Worm (Caenorhabditis elegans) whole organism, late embryonic: Measurements from ENCODE around the gene nhr-178.

Source experiments
- C08G9.2 ChIP-seq: sonication (generic microtip); optimal IDR thresholded peaks from 2 replicates; lab custom pipeline; 2016; ENCODE audit warnings: mild to moderate bottlenecking, missing genetic modification characterization, moderate library complexity, missing compliant biosample characterization
- C38D4.7 ChIP-seq: fragments of 200-800 bp; sonication (Bioruptor generic); optimal IDR thresholded peaks from 2 replicates; lab custom pipeline; 2018; ENCODE audit warnings: mild to moderate bottlenecking, missing genetic modification characterization, moderate library complexity, missing compliant biosample characterization
- F13H6.1 ChIP-seq: sonication (generic microtip); optimal IDR thresholded peaks from 2 replicates; lab custom pipeline; 2016; ENCODE audit warnings: missing genetic modification characterization, missing compliant biosample characterization
- K09A11.1 ChIP-seq: sonication (generic microtip); optimal IDR thresholded peaks from 2 replicates; lab custom pipeline; 2017; ENCODE audit warnings: antibody characterized with exemption, mild to moderate bottlenecking, missing genetic modification characterization, missing compliant biosample characterization; ENCODE audit not compliant: insufficient read depth
- Y22D7AL.16 ChIP-seq: sonication (generic microtip); optimal IDR thresholded peaks from 2 replicates; lab custom pipeline; 2016; ENCODE audit warnings: missing genetic modification characterization, missing compliant biosample characterization
- ama-1 ChIP-seq: fragments of 150-350 bp; optimal IDR thresholded peaks from 2 replicates; lab custom pipeline; 2014
- ceh-14 ChIP-seq: sonication (generic microtip); optimal IDR thresholded peaks from 2 replicates; lab custom pipeline; 2016; ENCODE audit warnings: missing genotype, missing genetic modification characterization, missing compliant biosample characterization
- ceh-18 ChIP-seq: sonication (generic microtip); optimal IDR thresholded peaks from 2 replicates; lab custom pipeline; 2016; ENCODE audit warnings: missing genetic modification characterization, missing compliant biosample characterization
- ceh-2 ChIP-seq: sonication (generic microtip); optimal IDR thresholded peaks from 2 replicates; lab custom pipeline; 2016; ENCODE audit warnings: missing genotype, missing genetic modification characterization, missing compliant biosample characterization
- ceh-22 ChIP-seq: sonication (generic microtip); optimal IDR thresholded peaks from 2 replicates; lab custom pipeline; 2017; ENCODE audit warnings: missing biosample characterization, missing genetic modification characterization
- ceh-24 ChIP-seq: sonication (generic microtip); optimal IDR thresholded peaks from 2 replicates; lab custom pipeline; 2016; ENCODE audit warnings: mild to moderate bottlenecking, missing genetic modification characterization, missing compliant biosample characterization
- ceh-30 ChIP-seq: fragments of 150-350 bp; optimal IDR thresholded peaks from 2 replicates; lab custom pipeline; 2014; ENCODE audit warnings: missing biosample characterization, missing genetic modification characterization
- ceh-48 ChIP-seq: sonication (generic microtip); optimal IDR thresholded peaks from 2 replicates; lab custom pipeline; 2016; ENCODE audit warnings: missing genetic modification characterization, inconsistent platforms, missing compliant biosample characterization
- ceh-6 ChIP-seq: fragments of 200-800 bp; sonication (Bioruptor generic); optimal IDR thresholded peaks from 2 replicates; lab custom pipeline; 2018; ENCODE audit warnings: mild to moderate bottlenecking, missing genetic modification characterization, missing compliant biosample characterization
- dmd-4 ChIP-seq: sonication (generic microtip); optimal IDR thresholded peaks from 2 replicates; lab custom pipeline; 2016; ENCODE audit warnings: borderline replicate concordance, missing genetic modification characterization, missing compliant biosample characterization
- elt-4 ChIP-seq: sonication (generic microtip); optimal IDR thresholded peaks from 2 replicates; lab custom pipeline; 2016; ENCODE audit warnings: missing genetic modification characterization, missing compliant biosample characterization
- ets-4 ChIP-seq: sonication (generic microtip); optimal IDR thresholded peaks from 2 replicates; lab custom pipeline; 2016; ENCODE audit warnings: missing genetic modification characterization, missing compliant biosample characterization
- eyg-1 ChIP-seq: sonication (generic microtip); optimal IDR thresholded peaks from 2 replicates; lab custom pipeline; 2016; ENCODE audit warnings: missing genotype, missing genetic modification characterization, missing compliant biosample characterization
- fkh-10 ChIP-seq: fragments of 150-350 bp; optimal IDR thresholded peaks from 2 replicates; lab custom pipeline; 2014; ENCODE audit warnings: missing biosample characterization, missing genetic modification reagents, missing genetic modification characterization
- gmeb-2 ChIP-seq: sonication (generic microtip); optimal IDR thresholded peaks from 2 replicates; lab custom pipeline; 2016; ENCODE audit warnings: missing genetic modification characterization, inconsistent platforms, missing compliant biosample characterization
- hlh-13 ChIP-seq: fragments of 200-800 bp; sonication (Bioruptor generic); optimal IDR thresholded peaks from 2 replicates; lab custom pipeline; 2018; ENCODE audit warnings: mild to moderate bottlenecking, missing genetic modification characterization, missing compliant biosample characterization
- hlh-6 ChIP-seq: sonication (generic microtip); optimal IDR thresholded peaks from 2 replicates; lab custom pipeline; 2016; ENCODE audit warnings: missing genotype, missing genetic modification characterization, missing compliant biosample characterization
- lin-11 ChIP-seq: fragments of 200-800 bp; sonication (Bioruptor generic); optimal IDR thresholded peaks from 2 replicates; lab custom pipeline; 2018; ENCODE audit warnings: mild to moderate bottlenecking, missing genetic modification characterization, missing compliant biosample characterization
- mec-3 ChIP-seq: sonication (generic microtip); optimal IDR thresholded peaks from 2 replicates; lab custom pipeline; 2016; ENCODE audit warnings: borderline replicate concordance, missing genetic modification characterization, missing compliant biosample characterization
- nhr-11 ChIP-seq: fragments of 150-350 bp; optimal IDR thresholded peaks from 2 replicates; lab custom pipeline; 2014; ENCODE audit warnings: missing biosample characterization, missing genetic modification characterization
- npax-4 ChIP-seq: sonication (generic microtip); optimal IDR thresholded peaks from 2 replicates; lab custom pipeline; 2016; ENCODE audit warnings: missing genetic modification characterization, missing compliant biosample characterization
- odd-2 ChIP-seq: sonication (generic microtip); optimal IDR thresholded peaks from 2 replicates; lab custom pipeline; 2017; ENCODE audit warnings: antibody characterized with exemption, mild to moderate bottlenecking, missing genetic modification characterization, missing compliant biosample characterization
- pag-3 ChIP-seq: sonication (generic microtip); optimal IDR thresholded peaks from 2 replicates; lab custom pipeline; 2016; ENCODE audit warnings: missing compliant biosample characterization, missing genetic modification characterization, borderline replicate concordance
- pax-1 ChIP-seq: fragments of 150-350 bp; optimal IDR thresholded peaks from 2 replicates; lab custom pipeline; 2014; ENCODE audit warnings: missing biosample characterization, missing genetic modification characterization
- pha-2 ChIP-seq: sonication (generic microtip); optimal IDR thresholded peaks from 2 replicates; lab custom pipeline; 2017; ENCODE audit warnings: mild to moderate bottlenecking, missing genetic modification characterization, missing compliant biosample characterization
- pqm-1 ChIP-seq: sonication (generic microtip); optimal IDR thresholded peaks from 2 replicates; lab custom pipeline; 2016; ENCODE audit warnings: missing genetic modification characterization, missing compliant biosample characterization
- pros-1 ChIP-seq: fragments of 150-350 bp; optimal IDR thresholded peaks from 2 replicates; lab custom pipeline; 2014; ENCODE audit warnings: missing biosample characterization, missing genetic modification reagents, missing genetic modification characterization
- ref-2 ChIP-seq: sonication (generic microtip); optimal IDR thresholded peaks from 2 replicates; lab custom pipeline; 2016; ENCODE audit warnings: missing genetic modification characterization, missing compliant biosample characterization
- rnt-1 ChIP-seq: sonication (generic microtip); optimal IDR thresholded peaks from 2 replicates; lab custom pipeline; 2016; ENCODE audit warnings: missing genetic modification characterization, missing compliant biosample characterization
- sox-2 ChIP-seq: fragments of 200-800 bp; sonication (Bioruptor generic); IDR thresholded peaks from 2 replicates; pipeline ENCODE4 v1.3.6; 2022; ENCODE audit warnings: missing genetic modification reagents, missing genetic modification characterization, missing compliant biosample characterization
- sox-4 ChIP-seq: sonication (generic microtip); optimal IDR thresholded peaks from 2 replicates; lab custom pipeline; 2017; ENCODE audit warnings: mild to moderate bottlenecking, missing genetic modification characterization, inconsistent platforms, missing compliant biosample characterization
- tbx-7 ChIP-seq: sonication (generic microtip); optimal IDR thresholded peaks from 2 replicates; lab custom pipeline; 2016; ENCODE audit warnings: missing genotype, missing genetic modification characterization, missing compliant biosample characterization
- ttx-3 ChIP-seq: sonication (generic microtip); optimal IDR thresholded peaks from 2 replicates; lab custom pipeline; 2016; ENCODE audit warnings: missing genetic modification reagents, missing genetic modification characterization, missing compliant biosample characterization
- unc-3 ChIP-seq, 2 experiments: fragments of 200-800 bp in 1 of 2; sonication (Bioruptor generic) in 1 of 2; sonication (generic microtip) in 1 of 2; conservative IDR thresholded peaks in 1 of 2; optimal IDR thresholded peaks in 1 of 2; 2 replicates each; pipeline versions ENCODE4 v1.3.6 to Lab custom; 2016 to 2022; ENCODE audit warnings: missing compliant biosample characterization in 2 of 2, missing genetic modification characterization in 2 of 2, missing genetic modification reagents in 1 of 2
- unc-42 ChIP-seq: sonication (generic microtip); optimal IDR thresholded peaks from 2 replicates; lab custom pipeline; 2016; ENCODE audit warnings: missing genotype, missing genetic modification characterization, missing compliant biosample characterization

The nhr-178 gene

DNA sequence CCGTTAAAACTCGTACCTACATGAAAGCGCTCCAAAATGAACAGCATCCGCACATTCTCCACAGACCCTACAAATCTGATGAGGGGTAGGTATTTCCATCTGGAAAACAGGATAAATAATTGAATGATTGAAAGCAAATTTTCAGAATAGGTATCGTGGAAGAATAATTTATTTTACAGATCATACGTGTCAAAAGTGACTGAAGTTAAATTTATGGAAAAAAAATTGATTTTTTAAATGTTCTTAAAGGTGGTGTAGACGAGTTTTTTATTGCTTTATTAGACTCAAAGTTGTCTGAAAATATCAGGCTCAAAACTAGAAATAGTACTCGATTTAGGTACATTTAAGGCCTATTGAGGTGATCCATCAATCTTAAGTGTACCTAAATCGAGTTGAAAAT is 19.0 kb upstream of the nhr-178 start, which contains the start of gene nhr-237:
TSS of gene nhr-237 (minus strand) at position 101 of the 400 bp plus-strand sequence.
- TF ChIP-seq gmeb-2 (tag; lab: Kevin White, UChicago): no peak
- no peak for TF ChIP-seq ref-2 (tag; lab: Kevin White, UChicago)
- no peak for TF ChIP-seq C08G9.2 (tag; lab: Kevin White, UChicago)
- TF ChIP-seq K09A11.1 (tag; lab: Kevin White, UChicago): no peak
- no peak for TF ChIP-seq odd-2
- TF ChIP-seq dmd-4 (tag; lab: Kevin White, UChicago): no peak
- TF ChIP-seq ceh-6 (GFP tag; lab: Kevin White, UChicago): no peak
- TF ChIP-seq sox-4 (tag; lab: Kevin White, UChicago): no peak
- no peak for TF ChIP-seq lin-11
- no peak for TF ChIP-seq Y22D7AL.16 (tag; lab: Kevin White, UChicago)
- TF ChIP-seq ama-1 (lab: Kevin White, UChicago): no peak
- no peak for TF ChIP-seq mec-3 (tag; lab: Kevin White, UChicago)
- no peak for TF ChIP-seq pros-1 (tag; lab: Kevin White, UChicago)
- TF ChIP-seq tbx-7 (tag; lab: Kevin White, UChicago): no peak
- no peak for TF ChIP-seq ceh-48 (tag; lab: Kevin White, UChicago)
- no peak for TF ChIP-seq hlh-13 (GFP tag; lab: Kevin White, UChicago)
- no peak for TF ChIP-seq F13H6.1 (tag; lab: Kevin White, UChicago)
- no peak for TF ChIP-seq pha-2 (tag; lab: Kevin White, UChicago)

DNA sequence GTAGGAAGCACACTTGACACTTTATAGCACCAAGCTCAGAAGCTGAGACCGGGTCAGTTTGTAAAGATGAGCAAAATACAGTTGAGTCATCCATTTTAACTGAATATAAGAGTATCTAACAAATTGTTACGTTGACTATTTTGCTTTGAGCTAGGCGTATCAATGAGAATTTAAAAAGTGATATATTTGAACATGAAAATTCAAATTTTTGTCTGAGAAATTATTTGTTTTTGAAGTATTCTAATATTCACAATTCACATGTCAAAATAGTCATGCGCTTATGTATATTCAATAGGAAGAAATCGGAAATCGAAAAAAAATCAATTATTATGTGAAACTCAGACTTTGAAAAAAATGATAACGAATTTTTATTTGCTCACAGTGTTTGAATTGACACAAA is 16.6 kb upstream of the nhr-178 start, which contains the start of gene nhr-110:
TSS of gene nhr-110 (minus strand) at position 101 of the 400 bp plus-strand sequence.
- no peak for TF ChIP-seq ceh-6 (GFP tag; lab: Kevin White, UChicago)
- TF ChIP-seq pqm-1: no peak
- TF ChIP-seq C38D4.7: no peak
- no peak for TF ChIP-seq hlh-6
- TF ChIP-seq ceh-22: no peak
- TF ChIP-seq eyg-1: no peak
- TF ChIP-seq elt-4: no peak
- TF ChIP-seq ceh-14 (tag; lab: Kevin White, UChicago): no peak
- TF ChIP-seq ceh-24 (tag; lab: Kevin White, UChicago): no peak
- no peak for TF ChIP-seq gmeb-2 (tag; lab: Kevin White, UChicago)
- TF ChIP-seq pha-2 (tag; lab: Kevin White, UChicago): no peak
- TF ChIP-seq ref-2 (tag; lab: Kevin White, UChicago): no peak

DNA sequence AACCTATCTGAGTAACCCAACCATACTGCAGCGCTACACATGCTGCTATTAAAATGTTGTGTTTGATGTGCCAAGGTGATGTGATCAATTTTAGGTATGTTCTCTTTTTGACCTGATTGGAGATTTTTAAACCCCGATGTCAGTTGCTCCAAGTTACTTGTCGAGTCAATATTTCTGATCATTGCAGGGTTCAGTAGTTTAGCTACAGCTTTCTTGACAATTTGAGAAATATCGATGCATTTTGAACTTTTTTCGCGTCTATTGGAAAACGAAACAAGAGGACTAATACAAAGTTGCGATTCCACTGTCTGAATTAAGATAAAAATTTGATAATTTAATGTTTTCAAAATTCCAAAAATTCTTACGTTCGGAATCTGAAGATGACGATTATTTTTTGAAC is 15.7 kb upstream of the nhr-178 start:
- no peak for TF ChIP-seq dmd-4 (tag; lab: Kevin White, UChicago)

DNA sequence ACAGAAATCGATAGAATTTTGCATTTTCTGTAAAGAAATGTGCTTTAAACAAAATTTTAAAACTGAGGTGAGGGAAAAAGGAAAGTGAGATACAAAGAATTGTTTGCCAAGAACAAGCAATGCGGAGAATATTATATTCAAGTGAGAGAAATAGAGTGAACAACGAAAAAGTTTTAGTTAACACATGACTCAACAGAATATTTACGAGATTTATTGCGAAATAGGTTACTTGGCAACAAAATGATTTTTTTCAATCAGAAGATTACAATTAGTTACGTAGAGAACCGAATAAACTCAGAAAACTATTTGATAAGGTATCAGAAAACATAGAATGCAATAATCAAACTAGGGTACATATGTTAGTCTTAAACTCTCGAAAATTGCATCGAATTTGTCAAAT is 13.7 kb upstream of the nhr-178 start, which contains the start of gene nhr-117:
TSS of gene nhr-117 (minus strand) at position 27 of the 400 bp plus-strand sequence.
- TF ChIP-seq ama-1 (lab: Kevin White, UChicago) (no peak), pag-3 (no peak), fkh-10 (no peak), C08G9.2 (tag; lab: Kevin White, UChicago) (no peak), ceh-30 (tag; lab: Kevin White, UChicago) (no peak), ttx-3 (tag; lab: Kevin White, UChicago) (no peak), unc-3 (GFP tag; conservative IDR thresholded peaks at IDR 0.05; lab: Robert Waterston, UW) (no peak), unc-3 (tag; optimal IDR thresholded peaks at IDR 0.05; lab: Kevin White, UChicago) (no peak), sox-4 (tag; lab: Kevin White, UChicago) (no peak), nhr-11 (tag; lab: Kevin White, UChicago) (no peak)

DNA sequence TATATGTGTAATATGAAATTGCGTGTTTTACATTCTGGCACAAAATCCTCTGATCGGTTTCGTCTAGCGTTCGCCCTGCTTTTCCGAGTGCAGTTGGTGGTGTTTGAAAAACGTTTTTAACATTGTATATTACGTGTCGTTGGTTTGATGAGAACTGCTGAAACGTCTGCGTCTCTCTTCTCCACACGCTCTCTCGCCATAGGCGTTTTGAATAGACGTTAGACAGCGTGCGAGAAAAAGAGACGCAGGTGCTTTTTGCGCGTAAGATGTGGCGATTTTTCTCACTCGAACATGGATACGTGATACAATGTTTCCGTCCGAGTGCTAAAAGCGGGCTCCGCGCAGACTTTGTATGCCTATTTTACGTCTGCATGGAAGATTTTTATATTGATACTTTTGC is 12.8 kb upstream of the nhr-178 start:
- TF ChIP-seq hlh-13 (GFP tag; lab: Kevin White, UChicago) (no peak), C08G9.2 (tag; lab: Kevin White, UChicago) (no peak), ets-4 (tag; lab: Kevin White, UChicago) (no peak), ceh-18 (tag; lab: Kevin White, UChicago) (no peak), ceh-2 (tag; lab: Kevin White, UChicago) (no peak), tbx-7 (tag; lab: Kevin White, UChicago) (no peak), nhr-11 (tag; lab: Kevin White, UChicago) (no peak), rnt-1 (tag; lab: Kevin White, UChicago) (no peak), unc-42 (tag; lab: Kevin White, UChicago) (no peak), ceh-48 (tag; lab: Kevin White, UChicago) (no peak), C38D4.7 (no peak), pax-1 (tag; lab: Kevin White, UChicago) (no peak), hlh-6 (no peak), ttx-3 (tag; lab: Kevin White, UChicago) (no peak), pqm-1 (no peak), sox-2 (no peak), npax-4 (tag; lab: Kevin White, UChicago) (no peak), odd-2 (no peak)
